Fruit fly (Drosophila melanogaster): ENCODE data around the gene CG46523.
A peak's percentile ranks its signal among the peaks of the same experiment; 100 is the strongest.

CG46523 gene

dm6 chr3L:1968401-1968800 lies 29.5 kb upstream of the CG46523 start:
- TF ChIP-seq woc (GFP tag; optimal IDR thresholded peaks at IDR 0.05) (no peak), fru (GFP tag; optimal IDR thresholded peaks at IDR 0.05) (no peak), h (GFP tag; optimal IDR thresholded peaks at IDR 0.05) (no peak), Rel (GFP tag; optimal IDR thresholded peaks at IDR 0.05) (no peak), Rel (tag; optimal IDR thresholded peaks at IDR 0.05) (no peak), CrebA (GFP tag; optimal IDR thresholded peaks at IDR 0.05; ENCODE audit: borderline replicate concordance) (no peak), Abd-B (GFP tag; optimal IDR thresholded peaks at IDR 0.05) (no peak), Hr83 (GFP tag; optimal IDR thresholded peaks at IDR 0.05; ENCODE audit: poor library complexity, severe bottlenecking) (no peak)

dm6 chr3L:1967452-1968310 lies 28.8 kb upstream of the CG46523 start:
- TF ChIP-seq Hr83 (GFP tag; optimal IDR thresholded peaks at IDR 0.05; ENCODE audit: poor library complexity, severe bottlenecking) (peak; percentile 19), Myc (optimal IDR thresholded peaks at IDR 0.05) (no peak), OdsH (GFP tag; optimal IDR thresholded peaks at IDR 0.05) (no peak), h (GFP tag; optimal IDR thresholded peaks at IDR 0.05) (peak; percentile 43), br (GFP tag; optimal IDR thresholded peaks at IDR 0.05) (peak; percentile 84), Rel (GFP tag; optimal IDR thresholded peaks at IDR 0.05) (no peak), Rel (tag; optimal IDR thresholded peaks at IDR 0.05) (peak; percentile 82), rgr (GFP tag; optimal IDR thresholded peaks at IDR 0.05) (peak; percentile 44), Dif (GFP tag; optimal IDR thresholded peaks at IDR 0.05; ENCODE audit: partially characterized antibody) (peak; percentile 40), HLH106 (tag; optimal IDR thresholded peaks at IDR 0.05) (peak; percentile 13), Sp1 (GFP tag; optimal IDR thresholded peaks at IDR 0.05) (peak; percentile 12)

- TF ChIP-seq h (GFP tag; optimal IDR thresholded peaks at IDR 0.05) (no peak), sage (GFP tag; optimal IDR thresholded peaks at IDR 0.05) (no peak), GATAd (GFP tag; optimal IDR thresholded peaks at IDR 0.05) (no peak), OdsH (GFP tag; optimal IDR thresholded peaks at IDR 0.05) (no peak), lola (GFP tag; optimal IDR thresholded peaks at IDR 0.05) (no peak), Rel (GFP tag; optimal IDR thresholded peaks at IDR 0.05) (no peak), Rel (tag; optimal IDR thresholded peaks at IDR 0.05) (no peak), Hr83 (GFP tag; optimal IDR thresholded peaks at IDR 0.05; ENCODE audit: poor library complexity, severe bottlenecking) (no peak), psq (GFP tag; optimal IDR thresholded peaks at IDR 0.05) (no peak), sv (GFP tag; optimal IDR thresholded peaks at IDR 0.05) (no peak), rgr (GFP tag; optimal IDR thresholded peaks at IDR 0.05) (no peak), N (GFP tag; optimal IDR thresholded peaks at IDR 0.05) (no peak), tai (GFP tag; optimal IDR thresholded peaks at IDR 0.05) (no peak), ey (GFP tag; optimal IDR thresholded peaks at IDR 0.05) (no peak), Sp1 (GFP tag; optimal IDR thresholded peaks at IDR 0.05) (no peak)
These were observed 25.8 kb upstream of the CG46523 start for dm6 chr3L:1964599-1965143.

dm6 chr3L:1964099-1964498 lies 25.2 kb upstream of the CG46523 start, which contains the start of gene mv:
TSS of gene mv (minus strand) at chr3L:1964178.
- TF ChIP-seq pan (optimal IDR thresholded peaks at IDR 0.05), result no peak
- peak; percentile 53 for TF ChIP-seq sage (GFP tag; optimal IDR thresholded peaks at IDR 0.05)
- TF ChIP-seq Hr78 (GFP tag; optimal IDR thresholded peaks at IDR 0.05), result no peak

- TF ChIP-seq fru (GFP tag; optimal IDR thresholded peaks at IDR 0.05), result peak; percentile 80
- TF ChIP-seq Dif (GFP tag; optimal IDR thresholded peaks at IDR 0.05; ENCODE audit: partially characterized antibody), result no peak
- peak; percentile 85 for TF ChIP-seq OdsH (GFP tag; optimal IDR thresholded peaks at IDR 0.05)
- TF ChIP-seq br (GFP tag; optimal IDR thresholded peaks at IDR 0.05), result peak; percentile 83
- no peak for TF ChIP-seq jim (GFP tag; optimal IDR thresholded peaks at IDR 0.05)
- TF ChIP-seq dmrt93B (GFP tag; optimal IDR thresholded peaks at IDR 0.05), result no peak
- peak; percentile 30 to 87 for TF ChIP-seq foxo (GFP tag; optimal IDR thresholded peaks at IDR 0.05)
- no peak for TF ChIP-seq Abd-B (GFP tag; optimal IDR thresholded peaks at IDR 0.05)
- TF ChIP-seq GATAd (GFP tag; optimal IDR thresholded peaks at IDR 0.05), result peak; percentile 20
- TF ChIP-seq ey (GFP tag; optimal IDR thresholded peaks at IDR 0.05), result peak; percentile 89
- peak; percentile 53 for TF ChIP-seq sv (GFP tag; optimal IDR thresholded peaks at IDR 0.05)
- no peak for TF ChIP-seq Mio (GFP tag; optimal IDR thresholded peaks at IDR 0.05)
- TF ChIP-seq rgr (GFP tag; optimal IDR thresholded peaks at IDR 0.05), result peak; percentile 87
- TF ChIP-seq Rel (GFP tag; optimal IDR thresholded peaks at IDR 0.05), result no peak
- no peak for TF ChIP-seq Rel (tag; optimal IDR thresholded peaks at IDR 0.05)
- TF ChIP-seq HLH106 (tag; optimal IDR thresholded peaks at IDR 0.05), result peak; percentile 76
- TF ChIP-seq CG32264 (GFP tag; optimal IDR thresholded peaks at IDR 0.05), result no peak
- TF ChIP-seq psq (GFP tag; optimal IDR thresholded peaks at IDR 0.05), result peak; percentile 73
These were observed 24.1 kb upstream of the CG46523 start, which contains the start of gene SCOT for dm6 chr3L:1962964-1963363. TSS of gene SCOT (plus strand) at chr3L:1963143.
